Worm (Caenorhabditis elegans) whole organism, young adult: ENCODE data around the gene eak-7.

Source experiments
- B0019.2 ChIP-seq: fragments of 200-800 bp; sonication (Bioruptor generic); conservative IDR thresholded peaks from 2 replicates; pipeline ENCODE4 v1.3.6; 2022; ENCODE audit warnings: missing genetic modification reagents, missing genetic modification characterization, missing compliant biosample characterization
- B0261.1 ChIP-seq: sonication (generic microtip); optimal IDR thresholded peaks from 2 replicates; lab custom pipeline; 2016; ENCODE audit warnings: mild to moderate bottlenecking, missing genetic modification characterization, moderate library complexity, missing compliant biosample characterization
- C06A6.2 ChIP-seq: fragments of 200-800 bp; sonication (Bioruptor generic); conservative IDR thresholded peaks from 2 replicates; pipeline ENCODE4 v1.3.6; 2022; ENCODE audit warnings: missing genetic modification characterization, missing compliant biosample characterization
- F23B12.7 ChIP-seq: sonication (generic microtip); optimal IDR thresholded peaks from 2 replicates; lab custom pipeline; 2017; ENCODE audit warnings: missing genetic modification characterization, mild to moderate bottlenecking, missing compliant biosample characterization, antibody characterized with exemption, moderate library complexity; ENCODE audit not compliant: insufficient read depth
- F33H1.4 ChIP-seq: fragments of 200-800 bp; sonication (Bioruptor generic); IDR thresholded peaks from 2 replicates; pipeline ENCODE4 v1.3.6; 2022; ENCODE audit warnings: missing genetic modification reagents, missing genetic modification characterization, missing compliant biosample characterization
- F37B4.10 ChIP-seq: fragments of 200-800 bp; sonication (Bioruptor generic); IDR thresholded peaks from 2 replicates; pipeline ENCODE4 v1.3.6; 2022; ENCODE audit warnings: missing genetic modification characterization, missing compliant biosample characterization
- F39B2.1 ChIP-seq: fragments of 200-800 bp; sonication (Bioruptor generic); IDR thresholded peaks from 2 replicates; pipeline ENCODE4 v1.3.6; 2022; ENCODE audit warnings: missing genetic modification reagents, missing genetic modification characterization, missing compliant biosample characterization
- F57A8.1 ChIP-seq: fragments of 200-800 bp; sonication (Bioruptor generic); optimal IDR thresholded peaks from 2 replicates; lab custom pipeline; 2018; ENCODE audit warnings: mild to moderate bottlenecking, missing genetic modification characterization, moderate library complexity, missing compliant biosample characterization
- K11D2.4 ChIP-seq: fragments of 200-800 bp; sonication (Bioruptor generic); IDR thresholded peaks from 2 replicates; pipeline ENCODE4 v1.3.6; 2022; ENCODE audit warnings: missing genetic modification reagents, missing genetic modification characterization, missing compliant biosample characterization
- T26A5.8 ChIP-seq: sonication (generic microtip); optimal IDR thresholded peaks from 2 replicates; lab custom pipeline; 2016; ENCODE audit warnings: missing genetic modification characterization, missing compliant biosample characterization
- Y95B8A.8 ChIP-seq: fragments of 200-800 bp; sonication (Bioruptor generic); IDR thresholded peaks from 2 replicates; pipeline ENCODE4 v1.3.6; 2022; ENCODE audit warnings: missing genetic modification reagents, missing genetic modification characterization, missing compliant biosample characterization
- aptf-3 ChIP-seq: fragments of 200-800 bp; sonication (Bioruptor generic); IDR thresholded peaks from 2 replicates; pipeline ENCODE4 v1.3.6; 2022; ENCODE audit warnings: missing genetic modification characterization, missing compliant biosample characterization
- atf-7 ChIP-seq: sonication (generic microtip); optimal IDR thresholded peaks from 2 replicates; lab custom pipeline; 2017; ENCODE audit warnings: mild to moderate bottlenecking, missing genetic modification characterization, missing compliant biosample characterization
- athp-1 ChIP-seq: sonication (generic microtip); optimal IDR thresholded peaks from 2 replicates; lab custom pipeline; 2017; ENCODE audit warnings: mild to moderate bottlenecking, missing genetic modification characterization, missing compliant biosample characterization
- bed-1 ChIP-seq: fragments of 200-800 bp; sonication (Bioruptor generic); IDR thresholded peaks from 2 replicates; pipeline ENCODE4 v1.3.6; 2022; ENCODE audit warnings: missing genetic modification reagents, missing genetic modification characterization, missing compliant biosample characterization
- bed-2 ChIP-seq: fragments of 200-800 bp; sonication (Bioruptor generic); IDR thresholded peaks from 2 replicates; pipeline ENCODE4 v1.3.6; 2022; ENCODE audit warnings: missing genetic modification reagents, missing genetic modification characterization, missing compliant biosample characterization
- ccch-3 ChIP-seq: fragments of 200-800 bp; sonication (Bioruptor generic); optimal IDR thresholded peaks from 2 replicates; lab custom pipeline; 2018; ENCODE audit warnings: mild to moderate bottlenecking, missing genetic modification characterization, missing compliant biosample characterization
- ceh-100 ChIP-seq: fragments of 200-800 bp; sonication (Bioruptor generic); IDR thresholded peaks from 2 replicates; pipeline ENCODE4 v1.3.6; 2022; ENCODE audit warnings: missing genetic modification reagents, missing genetic modification characterization, missing compliant biosample characterization
- ceh-27 ChIP-seq: fragments of 200-800 bp; sonication (Bioruptor generic); optimal IDR thresholded peaks from 2 replicates; lab custom pipeline; 2018; ENCODE audit warnings: mild to moderate bottlenecking, missing genetic modification characterization, moderate library complexity, missing compliant biosample characterization
- ceh-40 ChIP-seq: fragments of 200-800 bp; sonication (Bioruptor generic); IDR thresholded peaks from 2 replicates; pipeline ENCODE4 v1.3.6; 2022; ENCODE audit warnings: missing genetic modification characterization, missing compliant biosample characterization
- chd-7 ChIP-seq: sonication (generic microtip); optimal IDR thresholded peaks from 2 replicates; lab custom pipeline; 2016; ENCODE audit warnings: mild to moderate bottlenecking, missing genetic modification characterization, moderate library complexity, missing compliant biosample characterization
- die-1 ChIP-seq: sonication (generic microtip); optimal IDR thresholded peaks from 2 replicates; lab custom pipeline; 2016; ENCODE audit warnings: missing genotype, mild to moderate bottlenecking, missing genetic modification characterization, missing compliant biosample characterization
- dpl-1 ChIP-seq: fragments of 150-350 bp; optimal IDR thresholded peaks from 2 replicates; lab custom pipeline; 2014; ENCODE audit warnings: missing biosample characterization, missing genetic modification reagents, missing genetic modification characterization
- egl-18 ChIP-seq: fragments of 200-800 bp; sonication (Bioruptor generic); IDR thresholded peaks from 2 replicates; pipeline ENCODE4 v1.3.6; 2022; ENCODE audit warnings: missing genetic modification reagents, missing genetic modification characterization, missing compliant biosample characterization
- fkh-3 ChIP-seq: sonication (generic microtip); optimal IDR thresholded peaks from 2 replicates; lab custom pipeline; 2016; ENCODE audit warnings: mild to moderate bottlenecking, missing genetic modification characterization, missing compliant biosample characterization
- him-1 ChIP-seq: sonication (generic microtip); optimal IDR thresholded peaks from 2 replicates; lab custom pipeline; 2016; ENCODE audit warnings: missing genotype, missing genetic modification reagents, missing genetic modification characterization, missing compliant biosample characterization
- let-607 ChIP-seq, 2 experiments: fragments of 200-800 bp in 1 of 2; sonication (Bioruptor generic) in 1 of 2; sonication (generic microtip) in 1 of 2; optimal IDR thresholded peaks; 2 replicates each; lab custom pipeline; 2016 to 2018; ENCODE audit warnings: mild to moderate bottlenecking in 2 of 2, missing compliant biosample characterization in 2 of 2, missing genetic modification characterization in 2 of 2, moderate library complexity in 2 of 2, missing genotype in 1 of 2
- lin-40 ChIP-seq: sonication (generic microtip); optimal IDR thresholded peaks from 2 replicates; lab custom pipeline; 2016; ENCODE audit warnings: missing genetic modification characterization, mild to moderate bottlenecking, missing compliant biosample characterization, missing genotype, missing genetic modification reagents
- lir-1 ChIP-seq: fragments of 200-800 bp; sonication (Bioruptor generic); conservative IDR thresholded peaks from 2 replicates; pipeline ENCODE4 v1.3.6; 2022; ENCODE audit warnings: missing genetic modification reagents, missing genetic modification characterization, missing compliant biosample characterization
- lsy-27 ChIP-seq: sonication (generic microtip); optimal IDR thresholded peaks from 2 replicates; lab custom pipeline; 2017; ENCODE audit warnings: missing genetic modification characterization, mild to moderate bottlenecking, missing compliant biosample characterization, antibody characterized with exemption, missing genotype, borderline replicate concordance; ENCODE audit not compliant: insufficient read depth
- madf-10 ChIP-seq: sonication (generic microtip); optimal IDR thresholded peaks from 2 replicates; lab custom pipeline; 2016; ENCODE audit warnings: mild to moderate bottlenecking, missing genetic modification characterization, missing compliant biosample characterization
- madf-3 ChIP-seq: fragments of 200-800 bp; sonication (Bioruptor generic); IDR thresholded peaks from 2 replicates; pipeline ENCODE4 v1.3.6; 2022; ENCODE audit warnings: missing genetic modification reagents, missing genetic modification characterization, missing compliant biosample characterization
- mel-28 ChIP-seq: sonication (generic microtip); optimal IDR thresholded peaks from 2 replicates; lab custom pipeline; 2016; ENCODE audit warnings: borderline replicate concordance, mild to moderate bottlenecking, missing genetic modification characterization, missing compliant biosample characterization
- mxl-1 ChIP-seq: sonication (generic microtip); optimal IDR thresholded peaks from 2 replicates; lab custom pipeline; 2016; ENCODE audit warnings: missing genetic modification characterization, missing compliant biosample characterization
- nfya-2 ChIP-seq: fragments of 200-800 bp; sonication (Bioruptor generic); IDR thresholded peaks from 2 replicates; pipeline ENCODE4 v1.3.6; 2022; ENCODE audit warnings: missing genetic modification reagents, missing genetic modification characterization, missing compliant biosample characterization
- nfyb-1 ChIP-seq: fragments of 200-800 bp; sonication (Bioruptor generic); IDR thresholded peaks from 2 replicates; pipeline ENCODE4 v1.3.6; 2022; ENCODE audit warnings: missing genetic modification reagents, missing genetic modification characterization, missing compliant biosample characterization
- nhr-120 ChIP-seq: fragments of 200-800 bp; sonication (Bioruptor generic); IDR thresholded peaks from 2 replicates; pipeline ENCODE4 v1.3.6; 2022; ENCODE audit warnings: missing genetic modification characterization, missing compliant biosample characterization
- nhr-27 ChIP-seq: fragments of 200-800 bp; sonication (Bioruptor generic); optimal IDR thresholded peaks from 2 replicates; lab custom pipeline; 2018; ENCODE audit warnings: mild to moderate bottlenecking, missing genetic modification characterization, moderate library complexity, missing compliant biosample characterization
- nhr-80 ChIP-seq: sonication (generic microtip); optimal IDR thresholded peaks from 2 replicates; lab custom pipeline; 2016; ENCODE audit warnings: missing genetic modification characterization, missing compliant biosample characterization
- pha-4 ChIP-seq: fragments of 150-350 bp; sonication (generic microtip); optimal IDR thresholded peaks from 2 replicates; lab custom pipeline; 2014; ENCODE audit warnings: missing biosample characterization, missing genetic modification reagents, missing genetic modification characterization
- rcor-1 ChIP-seq: fragments of 200-800 bp; sonication (Bioruptor generic); IDR thresholded peaks from 2 replicates; pipeline ENCODE4 v1.3.6; 2022; ENCODE audit warnings: missing genetic modification reagents, missing genetic modification characterization, missing compliant biosample characterization
- rpc-1 ChIP-seq, 2 experiments: fragments of 150-350 bp in 1 of 2; sonication (generic microtip) in 1 of 2; optimal IDR thresholded peaks; 2 replicates each; lab custom pipeline; 2014 to 2018; ENCODE audit warnings: missing biosample characterization in 1 of 2, missing genetic modification characterization in 1 of 2, missing genetic modification reagents in 1 of 2, missing genotype in 1 of 2
- somi-1 ChIP-seq: fragments of 200-800 bp; sonication (Bioruptor generic); optimal IDR thresholded peaks from 2 replicates; lab custom pipeline; 2018; ENCODE audit warnings: mild to moderate bottlenecking, missing genetic modification characterization, missing compliant biosample characterization
- ztf-6 ChIP-seq: fragments of 200-800 bp; sonication (Bioruptor generic); IDR thresholded peaks from 2 replicates; pipeline ENCODE4 v1.3.6; 2022; ENCODE audit warnings: missing genetic modification reagents, missing genetic modification characterization, missing compliant biosample characterization

The eak-7 gene

DNA sequence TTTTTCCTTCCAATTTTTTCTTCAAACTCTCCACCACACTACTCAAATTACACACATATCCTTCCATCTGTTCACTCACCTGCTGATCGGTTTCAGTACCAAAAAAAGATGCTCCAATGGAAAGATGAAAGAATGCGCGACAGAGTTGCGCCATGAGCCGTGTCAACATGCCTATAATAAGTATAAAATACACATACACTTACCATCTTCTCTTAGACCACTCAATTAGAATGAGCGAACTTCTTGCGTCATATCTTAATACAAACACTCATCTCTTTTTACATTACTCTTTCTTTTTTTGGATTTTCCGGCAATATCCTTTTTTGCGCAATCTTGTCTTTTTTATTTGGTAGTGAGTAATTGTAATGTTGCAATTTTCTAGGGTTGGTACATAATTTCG is 28.1 kb downstream of the eak-7 start:
- no peak for TF ChIP-seq C06A6.2 (GFP tag; lab: Robert Waterston, UW)
- TF ChIP-seq nfya-2 (GFP tag; lab: Robert Waterston, UW): no peak
- TF ChIP-seq, all 124 proteins: peak for 0

DNA sequence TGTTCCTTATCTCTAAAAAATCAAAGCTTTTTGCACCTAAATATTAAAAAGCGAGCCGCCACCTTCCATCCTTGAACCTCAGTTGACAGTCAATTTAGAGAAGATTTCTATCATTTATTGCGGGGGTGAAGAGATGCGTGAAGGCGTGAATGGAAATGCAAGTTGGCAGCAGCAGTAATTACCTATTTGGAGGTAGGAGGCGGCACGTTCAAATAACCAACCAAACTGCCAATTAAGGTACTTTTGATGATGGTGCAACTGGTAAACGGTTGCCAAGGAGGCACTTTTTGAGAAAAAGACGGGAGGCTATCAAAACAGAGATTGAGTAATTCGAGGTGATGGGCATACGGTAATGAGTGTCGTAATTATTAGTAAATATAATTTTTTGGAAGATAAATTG is 29.4 kb downstream of the eak-7 start:
- TF ChIP-seq athp-1: no peak
- no peak for TF ChIP-seq F39B2.1 (GFP tag; lab: Robert Waterston, UW)
- no peak for TF ChIP-seq bed-2 (GFP tag; lab: Robert Waterston, UW)
- no peak for TF ChIP-seq ccch-3 (GFP tag; lab: Kevin White, UChicago)
- no peak for TF ChIP-seq ceh-100
- no peak for TF ChIP-seq nhr-80 (tag; lab: Kevin White, UChicago)
- TF ChIP-seq die-1: no peak
- no peak for TF ChIP-seq K11D2.4 (GFP tag; lab: Robert Waterston, UW)
- no peak for TF ChIP-seq lsy-27 (tag; lab: Kevin White, UChicago)
- no peak for TF ChIP-seq madf-3 (GFP tag; lab: Robert Waterston, UW)
- TF ChIP-seq ceh-40 (GFP tag; lab: Robert Waterston, UW): no peak
- TF ChIP-seq atf-7 (tag; lab: Kevin White, UChicago): no peak
- no peak for TF ChIP-seq chd-7
- TF ChIP-seq mel-28 (tag; lab: Kevin White, UChicago): no peak
- no peak for TF ChIP-seq nhr-27 (tag; lab: Kevin White, UChicago)
- no peak for TF ChIP-seq F57A8.1 (GFP tag; lab: Kevin White, UChicago)
- TF ChIP-seq F33H1.4 (GFP tag; lab: Robert Waterston, UW): no peak
- TF ChIP-seq T26A5.8 (tag; lab: Kevin White, UChicago): no peak
- no peak for TF ChIP-seq rcor-1 (GFP tag; lab: Robert Waterston, UW)

DNA sequence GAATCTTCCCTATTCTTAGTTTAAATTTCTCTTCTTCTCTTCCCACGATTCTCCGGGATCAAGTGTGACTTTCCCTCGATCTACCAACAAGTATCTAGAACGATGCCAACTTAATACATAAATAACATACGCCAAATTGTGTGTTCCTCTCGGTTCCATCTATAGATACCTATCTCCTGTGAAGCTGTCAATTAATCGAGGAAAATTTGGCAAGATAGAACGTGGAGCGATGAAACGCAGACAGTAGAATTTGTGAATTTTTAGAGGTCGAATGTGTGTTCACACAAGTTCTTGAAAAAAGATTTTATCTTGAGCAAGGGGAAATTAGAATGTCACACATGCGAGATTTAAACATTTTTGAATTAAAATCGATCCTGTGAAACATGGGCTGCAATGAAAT is 34.3 kb downstream of the eak-7 start:
- TF ChIP-seq madf-10 (tag; lab: Kevin White, UChicago) (no peak), pha-4 (no peak), him-1 (tag; lab: Kevin White, UChicago) (no peak), Y95B8A.8 (no peak), somi-1 (no peak), F37B4.10 (GFP tag; lab: Robert Waterston, UW) (no peak), ceh-27 (GFP tag; lab: Kevin White, UChicago) (no peak), B0261.1 (tag; lab: Kevin White, UChicago) (no peak), lir-1 (GFP tag; lab: Robert Waterston, UW) (no peak), bed-1 (GFP tag; lab: Robert Waterston, UW) (no peak), rpc-1 (optimal IDR thresholded peaks at IDR 0.05; lab: Kevin White, UChicago) (no peak), rpc-1 (tag; optimal IDR thresholded peaks at IDR 0.05; lab: Kevin White, UChicago) (no peak)

DNA sequence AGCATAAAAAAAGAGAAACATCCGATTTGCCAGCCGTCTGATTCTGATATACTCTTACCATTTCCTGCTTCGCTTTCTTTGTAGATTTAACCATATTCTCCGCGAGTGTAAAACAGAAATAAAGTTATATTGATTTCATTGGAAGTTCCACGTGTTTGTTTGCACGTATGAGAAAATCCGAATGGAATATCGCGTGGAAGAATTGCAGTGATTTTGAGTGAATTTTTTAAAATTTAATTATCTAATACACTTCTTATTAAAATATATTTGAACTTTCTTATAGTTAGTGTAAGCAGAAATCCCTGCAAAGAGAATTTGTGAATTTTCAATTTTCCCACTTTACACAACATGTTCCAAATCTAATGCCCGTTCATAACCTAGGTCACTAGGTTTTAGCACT is 34.7 kb downstream of the eak-7 start, which contains the start of gene F53B2.5:
Gene F53B2.5, minus strand, starts transcription at position 101 of the 400 bp plus-strand sequence.
- TF ChIP-seq nfyb-1 (GFP tag; lab: Robert Waterston, UW) (no peak), lsy-27 (tag; lab: Kevin White, UChicago) (no peak), let-607 (tag; optimal IDR thresholded peaks at IDR 0.05; lab: Kevin White, UChicago) (no peak), nhr-120 (GFP tag; lab: Robert Waterston, UW) (no peak), lir-1 (GFP tag; lab: Robert Waterston, UW) (no peak), Y95B8A.8 (no peak), lin-40 (no peak), B0019.2 (no peak), aptf-3 (no peak), K11D2.4 (GFP tag; lab: Robert Waterston, UW) (no peak), fkh-3 (tag; lab: Kevin White, UChicago) (no peak), mxl-1 (tag; lab: Kevin White, UChicago) (no peak), dpl-1 (GFP tag; lab: Kevin White, UChicago) (no peak), F23B12.7 (tag; lab: Kevin White, UChicago) (no peak), egl-18 (GFP tag; lab: Robert Waterston, UW) (no peak), ztf-6 (no peak)
